Fruit fly (Drosophila melanogaster) ovary, adult (tissue): ENCODE data around the gene btz.

Source experiments
- CG17801 ChIP-seq: fragments of 200-800 bp; optimal IDR thresholded peaks from 2 replicates; lab custom pipeline; 2019; ENCODE audit warnings: missing biosample characterization, mild to moderate bottlenecking, missing genetic modification characterization, moderate library complexity; ENCODE audit not compliant: partially characterized antibody

btz gene

dm6 chr3R:27688034-27688433 lies 12.1 kb upstream of the btz start, which contains the start of gene CG31055:
TSS of gene CG31055 (minus strand) at chr3R:27688134.
- no peak for TF ChIP-seq CG17801 (GFP tag; lab: Kevin White, UChicago)

DNA sequence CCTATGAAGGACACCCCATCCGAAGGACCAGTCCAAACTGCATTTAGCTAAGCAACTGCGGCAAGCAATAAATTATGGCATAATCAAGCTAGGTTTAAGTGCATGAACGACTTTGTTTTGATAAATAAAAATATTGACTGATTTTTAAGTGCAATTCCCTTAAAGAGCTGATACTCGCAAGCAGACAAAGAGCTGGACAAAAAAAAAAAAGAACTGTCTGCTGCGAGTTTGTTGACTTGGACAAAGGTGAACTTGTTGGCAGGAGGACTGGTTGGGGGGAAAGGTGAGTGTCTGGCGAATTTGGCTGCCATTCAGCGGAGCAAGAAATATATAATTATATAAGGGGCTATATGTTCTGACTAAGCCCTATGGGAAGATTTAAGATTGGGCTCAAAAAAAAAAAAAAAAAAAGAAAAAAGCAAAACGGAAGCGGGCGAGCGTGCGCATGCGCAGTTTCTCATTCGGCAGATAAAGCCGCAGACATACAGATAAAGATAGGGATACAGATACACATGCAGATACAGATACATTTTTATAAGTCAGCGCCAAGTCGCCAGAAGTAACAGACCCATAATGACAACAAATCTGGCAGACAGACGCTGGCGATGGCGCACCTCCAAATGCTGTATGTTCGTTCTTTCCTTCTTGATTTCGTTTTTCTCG lies 7.4 kb upstream of the btz start:
- no peak for TF ChIP-seq CG17801 (GFP tag; lab: Kevin White, UChicago)

dm6 chr3R:27694018-27694417 lies 6.1 kb upstream of the btz start, which contains the start of gene CG43319:
TSS of gene CG43319 (plus strand) at chr3R:27694318.
- no peak for TF ChIP-seq CG17801 (GFP tag; lab: Kevin White, UChicago)

DNA sequence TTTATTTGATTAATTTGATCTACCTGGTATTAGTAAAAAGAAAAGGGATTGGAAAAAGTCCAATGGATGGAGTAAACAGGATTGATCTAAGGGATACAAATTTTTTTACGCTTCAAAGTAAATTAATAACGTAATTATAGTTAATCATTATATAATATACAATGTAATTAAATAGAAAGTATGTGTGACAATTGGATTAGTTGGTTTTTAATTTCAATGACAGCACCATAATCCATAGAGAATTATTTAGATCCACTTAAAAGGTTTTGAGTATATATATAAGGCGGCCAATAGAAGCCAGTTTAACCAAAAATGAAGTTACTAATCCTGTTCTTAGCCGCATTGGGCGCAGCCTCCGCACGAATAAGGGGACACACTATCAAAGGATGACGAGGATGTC lies 5.6 kb upstream of the btz start, which contains the start of gene Acp98AB:
Acp98AB (plus strand) TSS at position 301 of the 400 bp plus-strand sequence.
- no peak for TF ChIP-seq CG17801 (GFP tag; lab: Kevin White, UChicago)

dm6 chr3R:27695019-27695418 lies 5.1 kb upstream of the btz start, which contains the start of gene HSPBAP1:
TSS of gene HSPBAP1 (plus strand) at chr3R:27695235.
- TF ChIP-seq CG17801 (GFP tag; lab: Kevin White, UChicago) = no peak

- TF ChIP-seq CG17801 (GFP tag; lab: Kevin White, UChicago) = no peak
These were observed 477 bp upstream of the btz start, which contains the start of gene ALiX for dm6 chr3R:27699540-27700228. TSS of gene ALiX (minus strand) at chr3R:27700110.

- TF ChIP-seq CG17801 (GFP tag; lab: Kevin White, UChicago) = no peak
These were observed 5.9 kb downstream of the btz start for dm6 chr3R:27706039-27706580.

dm6 chr3R:27706581-27707181 lies 6.5 kb downstream of the btz start, which contains the start of the genes CROT and CG12877:
TSS of gene CROT (minus strand) at chr3R:27706751.
TSS of gene CG12877 (plus strand) at chr3R:27707100.
- peak; percentile 79 for TF ChIP-seq CG17801 (GFP tag; lab: Kevin White, UChicago)

DNA sequence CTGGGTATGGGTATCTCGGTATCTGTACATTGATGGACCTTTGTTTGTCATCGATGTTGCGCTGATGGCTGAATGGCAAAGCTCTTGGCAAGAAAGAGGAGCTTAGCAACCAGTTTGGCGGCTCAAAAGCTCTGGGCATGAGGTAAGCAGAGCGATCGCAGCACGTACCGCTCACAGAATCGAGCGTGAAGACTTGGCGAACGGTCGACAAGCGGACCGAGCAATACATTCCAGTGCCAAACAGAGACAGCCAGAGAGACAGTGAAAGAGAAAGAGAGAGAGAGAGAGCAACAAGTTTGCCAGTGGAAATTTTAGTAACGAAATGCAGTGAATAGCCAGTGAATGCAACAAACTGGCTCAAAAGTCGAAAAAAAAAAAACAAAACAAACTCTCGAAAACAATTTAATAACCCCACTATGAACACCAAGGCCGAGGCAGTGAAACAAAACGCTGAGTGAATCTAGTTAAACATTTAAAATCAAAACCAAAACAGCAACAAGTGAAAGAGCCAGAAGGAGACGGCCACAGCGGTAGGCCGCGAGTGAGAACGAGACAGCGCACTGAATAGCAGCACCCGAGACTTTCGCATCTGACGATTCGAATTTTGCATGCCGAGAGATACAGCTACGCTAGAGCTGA lies 36.3 kb downstream of the btz start, which contains the start of gene Ets98B:
Ets98B (plus strand) TSS at position 172 of the 639 bp plus-strand sequence.
- TF ChIP-seq CG17801 (GFP tag; lab: Kevin White, UChicago) = no peak

DNA sequence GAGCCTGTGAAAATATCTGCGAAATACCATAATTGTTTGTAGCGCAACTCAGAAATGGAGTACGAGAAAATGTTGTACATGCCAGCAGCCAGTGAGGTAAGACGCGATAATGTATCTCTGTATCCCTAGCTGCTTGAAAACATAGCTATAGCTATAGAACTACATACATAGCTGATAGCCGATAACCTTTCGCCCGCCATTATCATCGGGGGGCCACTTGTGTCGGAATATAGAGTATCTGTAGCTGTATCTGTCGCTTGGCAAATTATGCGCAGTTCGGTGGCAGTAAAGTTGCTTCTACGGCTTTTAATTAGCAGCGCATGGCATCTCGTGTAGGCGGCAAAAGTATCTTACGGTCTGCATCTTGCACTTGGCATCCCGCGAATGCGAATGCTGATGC lies 36.9 kb downstream of the btz start:
- TF ChIP-seq CG17801 (GFP tag; lab: Kevin White, UChicago) = no peak

dm6 chr3R:27738287-27738686 lies 38.1 kb downstream of the btz start:
- TF ChIP-seq CG17801 (GFP tag; lab: Kevin White, UChicago) = no peak

- TF ChIP-seq CG17801 (GFP tag; lab: Kevin White, UChicago) = no peak
These were observed 39.8 kb downstream of the btz start for dm6 chr3R:27739999-27740398.

- TF ChIP-seq CG17801 (GFP tag; lab: Kevin White, UChicago) = no peak
These were observed 40.5 kb downstream of the btz start for dm6 chr3R:27740692-27741091.
